Worm (Caenorhabditis elegans) whole organism, late embryonic: Measurements from ENCODE around the gene Y113G7B.28.

ENCODE experiments used
- C38D4.7 ChIP-seq: fragments of 200-800 bp; sonication (Bioruptor generic); optimal IDR thresholded peaks from 2 replicates; lab custom pipeline; 2018; ENCODE audit warnings: mild to moderate bottlenecking, missing genetic modification characterization, moderate library complexity, missing compliant biosample characterization
- F13H6.1 ChIP-seq: sonication (generic microtip); optimal IDR thresholded peaks from 2 replicates; lab custom pipeline; 2016; ENCODE audit warnings: missing genetic modification characterization, missing compliant biosample characterization
- K02D7.2 ChIP-seq: sonication (generic microtip); optimal IDR thresholded peaks from 2 replicates; lab custom pipeline; 2017; ENCODE audit warnings: mild to moderate bottlenecking, missing genetic modification characterization, missing compliant biosample characterization
- K09A11.1 ChIP-seq: sonication (generic microtip); optimal IDR thresholded peaks from 2 replicates; lab custom pipeline; 2017; ENCODE audit warnings: antibody characterized with exemption, mild to moderate bottlenecking, missing genetic modification characterization, missing compliant biosample characterization; ENCODE audit not compliant: insufficient read depth
- T23F11.4 ChIP-seq: fragments of 200-800 bp; sonication (Bioruptor generic); optimal IDR thresholded peaks from 2 replicates; lab custom pipeline; 2018; ENCODE audit warnings: mild to moderate bottlenecking, missing genetic modification characterization, missing compliant biosample characterization
- ahr-1 ChIP-seq: sonication (generic microtip); optimal IDR thresholded peaks from 2 replicates; lab custom pipeline; 2016; ENCODE audit warnings: missing genetic modification characterization, missing compliant biosample characterization
- ceh-14 ChIP-seq: sonication (generic microtip); optimal IDR thresholded peaks from 2 replicates; lab custom pipeline; 2016; ENCODE audit warnings: missing genotype, missing genetic modification characterization, missing compliant biosample characterization
- ceh-18 ChIP-seq: sonication (generic microtip); optimal IDR thresholded peaks from 2 replicates; lab custom pipeline; 2016; ENCODE audit warnings: missing genetic modification characterization, missing compliant biosample characterization
- ceh-31 ChIP-seq: sonication (generic microtip); optimal IDR thresholded peaks from 2 replicates; lab custom pipeline; 2016; ENCODE audit warnings: missing genetic modification characterization, missing compliant biosample characterization
- ceh-45 ChIP-seq: fragments of 200-800 bp; sonication (Bioruptor generic); IDR thresholded peaks from 2 replicates; pipeline ENCODE4 v1.3.6; 2022; ENCODE audit warnings: missing genetic modification reagents, missing genetic modification characterization, missing compliant biosample characterization
- ceh-48 ChIP-seq: sonication (generic microtip); optimal IDR thresholded peaks from 2 replicates; lab custom pipeline; 2016; ENCODE audit warnings: missing genetic modification characterization, inconsistent platforms, missing compliant biosample characterization
- dmd-4 ChIP-seq: sonication (generic microtip); optimal IDR thresholded peaks from 2 replicates; lab custom pipeline; 2016; ENCODE audit warnings: borderline replicate concordance, missing genetic modification characterization, missing compliant biosample characterization
- fkh-10 ChIP-seq: fragments of 150-350 bp; optimal IDR thresholded peaks from 2 replicates; lab custom pipeline; 2014; ENCODE audit warnings: missing biosample characterization, missing genetic modification reagents, missing genetic modification characterization
- gmeb-2 ChIP-seq: sonication (generic microtip); optimal IDR thresholded peaks from 2 replicates; lab custom pipeline; 2016; ENCODE audit warnings: missing genetic modification characterization, inconsistent platforms, missing compliant biosample characterization
- mec-3 ChIP-seq: sonication (generic microtip); optimal IDR thresholded peaks from 2 replicates; lab custom pipeline; 2016; ENCODE audit warnings: borderline replicate concordance, missing genetic modification characterization, missing compliant biosample characterization
- nfya-1 ChIP-seq: sonication (generic microtip); optimal IDR thresholded peaks from 2 replicates; lab custom pipeline; 2017; ENCODE audit warnings: missing genetic modification characterization, mild to moderate bottlenecking, missing compliant biosample characterization, antibody characterized with exemption, moderate library complexity
- npax-4 ChIP-seq: sonication (generic microtip); optimal IDR thresholded peaks from 2 replicates; lab custom pipeline; 2016; ENCODE audit warnings: missing genetic modification characterization, missing compliant biosample characterization
- odd-2 ChIP-seq: sonication (generic microtip); optimal IDR thresholded peaks from 2 replicates; lab custom pipeline; 2017; ENCODE audit warnings: antibody characterized with exemption, mild to moderate bottlenecking, missing genetic modification characterization, missing compliant biosample characterization
- pag-3 ChIP-seq: sonication (generic microtip); optimal IDR thresholded peaks from 2 replicates; lab custom pipeline; 2016; ENCODE audit warnings: missing compliant biosample characterization, missing genetic modification characterization, borderline replicate concordance
- pax-1 ChIP-seq: fragments of 150-350 bp; optimal IDR thresholded peaks from 2 replicates; lab custom pipeline; 2014; ENCODE audit warnings: missing biosample characterization, missing genetic modification characterization
- pha-4 ChIP-seq: fragments of 150-350 bp; optimal IDR thresholded peaks from 2 replicates; lab custom pipeline; 2018; ENCODE audit warnings: missing biosample characterization, missing genetic modification reagents, missing genetic modification characterization
- rnt-1 ChIP-seq: sonication (generic microtip); optimal IDR thresholded peaks from 2 replicates; lab custom pipeline; 2016; ENCODE audit warnings: missing genetic modification characterization, missing compliant biosample characterization
- syd-9 ChIP-seq: sonication (generic microtip); optimal IDR thresholded peaks from 2 replicates; lab custom pipeline; 2016; ENCODE audit warnings: mild to moderate bottlenecking, missing genetic modification characterization, moderate library complexity, missing compliant biosample characterization
- ttx-3 ChIP-seq: sonication (generic microtip); optimal IDR thresholded peaks from 2 replicates; lab custom pipeline; 2016; ENCODE audit warnings: missing genetic modification reagents, missing genetic modification characterization, missing compliant biosample characterization
- unc-55 ChIP-seq: sonication (generic microtip); optimal IDR thresholded peaks from 2 replicates; lab custom pipeline; 2017; ENCODE audit warnings: missing biosample characterization, missing genetic modification reagents, missing genetic modification characterization
- zip-5 ChIP-seq: sonication (generic microtip); optimal IDR thresholded peaks from 2 replicates; lab custom pipeline; 2016; ENCODE audit warnings: missing genetic modification characterization, missing compliant biosample characterization

Gene Y113G7B.28

DNA sequence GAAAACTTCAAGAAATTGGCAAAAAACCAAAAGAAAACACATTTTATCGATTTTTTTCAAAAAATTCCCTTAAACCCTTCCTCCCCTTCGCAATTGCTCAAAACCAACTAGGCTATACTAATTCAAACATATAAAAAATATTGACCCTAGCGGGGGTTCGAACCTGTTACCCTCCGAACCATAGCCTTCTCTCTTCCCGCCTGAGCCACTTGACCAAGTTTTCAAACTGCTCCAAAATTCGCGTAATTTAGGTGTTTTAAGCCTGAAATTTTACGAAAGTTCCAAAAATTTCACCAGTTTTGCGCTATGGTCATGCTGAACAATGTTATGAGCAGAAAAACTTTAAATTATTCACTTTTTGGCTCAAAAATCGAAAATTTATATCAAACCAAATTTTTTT lies 38.7 kb downstream of the Y113G7B.28 start:
- TF ChIP-seq unc-55 (GFP tag; lab: Kevin White, UChicago), result no peak

DNA sequence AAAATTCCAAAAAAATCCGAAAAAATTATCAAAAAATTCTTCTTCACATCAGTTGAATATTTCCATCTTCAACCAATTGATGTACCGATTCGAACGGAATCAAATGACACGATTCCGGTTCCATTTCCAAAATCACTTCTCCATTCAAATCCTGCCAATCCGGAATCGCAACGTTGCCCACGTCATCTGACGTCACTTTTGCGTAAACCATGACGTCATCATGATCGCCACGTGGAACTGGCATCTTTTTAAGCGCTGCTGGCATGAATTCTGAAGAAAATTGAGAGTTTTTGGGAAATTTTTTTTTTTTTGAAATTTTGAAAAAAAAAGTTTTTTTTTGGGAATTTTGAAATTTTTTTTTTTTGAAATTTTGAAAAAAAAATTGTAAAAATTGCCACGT lies 39.4 kb downstream of the Y113G7B.28 start:
- TF ChIP-seq npax-4 (tag; lab: Kevin White, UChicago) (no peak), K09A11.1 (tag; lab: Kevin White, UChicago) (no peak), mec-3 (tag; lab: Kevin White, UChicago) (no peak), nfya-1 (tag; lab: Kevin White, UChicago) (no peak), ttx-3 (tag; lab: Kevin White, UChicago) (no peak), F13H6.1 (tag; lab: Kevin White, UChicago) (no peak), fkh-10 (no peak), K02D7.2 (tag; lab: Kevin White, UChicago) (no peak), C38D4.7 (GFP tag; lab: Kevin White, UChicago) (no peak), ceh-18 (tag; lab: Kevin White, UChicago) (no peak), ceh-45 (no peak), ahr-1 (tag; lab: Kevin White, UChicago) (no peak), dmd-4 (no peak), gmeb-2 (tag; lab: Kevin White, UChicago) (no peak), pha-4 (tag; lab: Kevin White, UChicago) (no peak)

DNA sequence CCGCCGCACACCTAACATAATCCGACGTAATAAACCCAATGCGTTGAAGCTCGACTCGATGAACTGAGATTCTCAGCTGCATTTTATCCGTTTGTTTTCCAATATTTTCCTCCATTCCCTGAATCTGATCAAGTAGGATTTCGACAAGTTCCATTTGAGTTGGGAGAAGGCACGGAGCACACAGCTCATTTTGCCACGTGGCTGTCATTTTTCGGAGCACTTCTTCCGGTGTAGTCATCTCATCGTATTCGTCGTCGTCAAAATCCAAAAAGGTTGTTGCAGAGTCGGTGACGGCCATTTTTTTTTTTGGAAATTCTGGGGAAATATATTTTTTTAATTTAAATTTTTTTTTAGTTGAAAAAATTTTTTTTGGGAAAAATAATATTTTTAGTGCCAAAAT lies 41.6 kb downstream of the Y113G7B.28 start, which contains the start of gene sld-5:
TSS of gene sld-5 (minus strand) at position 317 of the 400 bp plus-strand sequence.
- TF ChIP-seq ahr-1 (tag; lab: Kevin White, UChicago) (no peak), ceh-14 (no peak), pha-4 (tag; lab: Kevin White, UChicago) (no peak), ceh-48 (tag; lab: Kevin White, UChicago) (no peak)

DNA sequence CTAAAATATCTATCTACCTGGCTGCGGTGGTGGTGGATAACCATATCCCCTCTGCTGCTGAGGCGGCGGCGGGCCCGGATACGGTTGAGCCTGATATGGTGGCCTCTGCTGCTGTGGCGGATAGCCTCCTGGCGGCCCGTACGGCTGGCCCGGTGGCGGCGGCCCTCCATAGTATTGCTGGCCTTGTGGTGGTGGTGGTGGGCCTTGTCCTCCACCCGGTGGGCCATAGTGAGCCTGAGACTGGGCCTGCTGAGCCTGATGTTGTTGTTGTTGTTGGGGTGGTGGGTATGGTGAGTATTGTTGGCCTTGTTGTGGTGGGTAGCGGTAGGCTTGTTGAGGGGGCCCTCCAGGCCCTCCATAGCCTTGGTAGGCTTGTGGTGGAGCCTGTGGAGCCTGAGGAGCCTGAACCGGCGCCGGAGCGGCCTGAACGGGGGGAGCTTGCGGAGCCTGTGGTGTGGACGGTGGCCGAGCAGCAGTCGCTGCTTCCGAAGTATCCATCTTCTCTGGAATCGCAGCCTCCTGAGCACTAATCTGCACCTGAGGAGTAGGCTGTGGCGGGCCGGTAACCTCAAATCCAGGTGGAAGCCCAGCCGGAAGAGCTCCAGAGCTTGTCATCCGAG lies 45.6 kb downstream of the Y113G7B.28 start:
- TF ChIP-seq rnt-1 (no peak), ceh-31 (tag; lab: Kevin White, UChicago) (peak; percentile 5), pax-1 (tag; lab: Kevin White, UChicago) (no peak), zip-5 (tag; lab: Kevin White, UChicago) (no peak), unc-55 (GFP tag; lab: Kevin White, UChicago) (no peak), odd-2 (tag; lab: Kevin White, UChicago) (no peak), pha-4 (tag; lab: Kevin White, UChicago) (no peak), pag-3 (peak; percentile 42), syd-9 (tag; lab: Kevin White, UChicago) (peak; percentile 12), T23F11.4 (GFP tag; lab: Kevin White, UChicago) (peak; percentile 11), K09A11.1 (tag; lab: Kevin White, UChicago) (no peak), mec-3 (tag; lab: Kevin White, UChicago) (no peak)
